Worm (Caenorhabditis elegans): ENCODE data around the gene nhr-21.

Gene nhr-21

DNA sequence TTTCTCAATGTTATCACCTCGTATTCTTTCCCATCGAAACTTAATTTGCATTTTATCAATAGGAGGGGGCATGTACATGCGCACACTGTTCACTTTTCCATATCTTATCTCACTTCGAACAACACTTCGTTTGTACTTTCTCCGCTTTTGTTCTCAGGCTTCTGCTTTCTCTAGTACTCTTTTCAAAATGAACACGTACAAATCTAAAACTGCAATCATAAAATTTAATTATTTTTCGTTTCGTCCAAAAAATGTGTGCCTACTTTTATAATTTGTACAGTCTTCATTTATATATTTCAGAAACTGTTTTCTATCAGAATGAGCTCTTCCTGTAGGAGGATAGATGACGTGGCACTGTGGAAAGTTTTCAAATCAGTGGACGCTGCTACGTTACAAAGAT is 59.7 kb downstream of the nhr-21 start, which contains the start of gene C07D10.1:
Gene C07D10.1, plus strand, starts transcription at position 301 of the 400 bp plus-strand sequence.
- no peak for TF ChIP-seq mml-1 (tag; optimal IDR thresholded peaks at IDR 0.05)
- TF ChIP-seq ceh-16 (tag; optimal IDR thresholded peaks at IDR 0.05), result no peak
- no peak for TF ChIP-seq nfya-1 (tag; optimal IDR thresholded peaks at IDR 0.05; ENCODE audit: insufficient read depth)
- no peak for TF ChIP-seq zag-1 (tag; optimal IDR thresholded peaks at IDR 0.05)
- TF ChIP-seq pqm-1 (tag; optimal IDR thresholded peaks at IDR 0.05), result no peak
- TF ChIP-seq sea-2 (GFP tag; optimal IDR thresholded peaks at IDR 0.05), result no peak
- no peak for TF ChIP-seq tbx-2 (tag; optimal IDR thresholded peaks at IDR 0.05)
- TF ChIP-seq nhr-25 (tag; optimal IDR thresholded peaks at IDR 0.05), result no peak
- TF ChIP-seq nhr-12 (tag; optimal IDR thresholded peaks at IDR 0.05), result no peak
- TF ChIP-seq lin-15B (tag; optimal IDR thresholded peaks at IDR 0.05), result no peak

All from whole organism, L3 larva.